Worm (Caenorhabditis elegans): ENCODE results near the gene let-23.

- TF ChIP-seq pha-4 (tag; optimal IDR thresholded peaks at IDR 0.05) = no peak
- TF ChIP-seq elt-1 (tag; optimal IDR thresholded peaks at IDR 0.05; ENCODE audit: borderline replicate concordance, insufficient read depth) = no peak
- TF ChIP-seq blmp-1 (tag; optimal IDR thresholded peaks at IDR 0.05) = no peak
- TF ChIP-seq nhr-76 (tag; optimal IDR thresholded peaks at IDR 0.05) = no peak
- TF ChIP-seq sptf-1 (tag; optimal IDR thresholded peaks at IDR 0.05) = no peak
Measured at ce11 chrII:9197212-9197611, at the start of gene let-23.
